Worm (Caenorhabditis elegans): Measurements from ENCODE around the gene mon-2.

The mon-2 gene

DNA sequence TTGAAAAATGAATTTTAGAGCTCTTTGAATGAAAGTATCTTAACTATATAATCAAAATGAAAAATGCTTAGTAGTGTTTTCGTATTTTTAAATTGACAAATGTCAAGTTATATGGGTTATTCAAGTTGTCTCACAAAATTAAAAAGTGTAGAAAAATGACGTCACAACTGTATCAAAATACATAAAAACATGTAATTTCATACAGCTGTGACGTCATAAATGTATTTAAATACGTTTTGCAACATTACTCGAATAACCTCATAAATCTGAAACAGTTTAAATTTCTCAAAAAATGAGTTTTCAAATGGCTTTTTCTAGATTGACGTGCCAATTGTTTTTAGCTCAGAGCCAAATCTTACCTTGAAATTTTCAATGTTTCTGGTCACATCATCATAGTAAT, 13.2 kb downstream of the mon-2 start:
- TF ChIP-seq flt-1 (GFP tag; IDR thresholded peaks at IDR 0.05) (no peak), B0310.2 (tag; optimal IDR thresholded peaks at IDR 0.05) (no peak), scrt-1 (GFP tag; IDR thresholded peaks at IDR 0.05) (no peak), tra-4 (tag; optimal IDR thresholded peaks at IDR 0.05) (no peak), F13C5.2 (tag; optimal IDR thresholded peaks at IDR 0.05) (no peak), aly-1 (tag; optimal IDR thresholded peaks at IDR 0.05) (no peak), ets-7 (tag; optimal IDR thresholded peaks at IDR 0.05) (no peak), tbx-37 (GFP tag; conservative IDR thresholded peaks at IDR 0.05) (no peak), sea-1 (GFP tag; conservative IDR thresholded peaks at IDR 0.05) (no peak), ceh-13 (GFP tag; optimal IDR thresholded peaks at IDR 0.05) (no peak), ama-1 (optimal IDR thresholded peaks at IDR 0.05) (no peak), pes-1 (GFP tag; IDR thresholded peaks at IDR 0.05) (no peak), hnd-1 (tag; optimal IDR thresholded peaks at IDR 0.05) (no peak), hmbx-1 (tag; optimal IDR thresholded peaks at IDR 0.05) (no peak), ceh-36 (tag; optimal IDR thresholded peaks at IDR 0.05) (no peak), tbx-11 (GFP tag; IDR thresholded peaks at IDR 0.05) (no peak), hmg-4 (GFP tag; optimal IDR thresholded peaks at IDR 0.05) (no peak)

DNA sequence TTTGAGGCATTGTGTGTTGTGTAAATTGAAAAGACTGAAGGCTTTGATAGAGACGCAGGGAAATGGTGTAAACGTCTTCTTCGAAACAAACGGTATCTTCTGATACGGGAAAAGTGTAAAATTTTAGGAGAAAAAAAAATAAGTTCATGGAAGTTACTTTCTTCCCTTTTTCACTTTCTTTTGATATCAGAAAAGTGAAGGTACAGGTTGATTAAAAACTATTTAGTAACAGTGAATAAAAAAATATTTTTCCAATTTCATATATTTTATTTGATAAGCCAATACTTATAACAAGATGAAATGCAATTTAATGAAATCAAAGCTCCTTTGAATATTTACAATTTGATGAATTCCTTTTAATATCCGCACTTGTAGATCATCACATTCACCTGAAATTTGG, 13.8 kb downstream of the mon-2 start, which contains the start of gene col-129:
TSS of gene col-129 (minus strand) at position 101 of the 400 bp plus-strand sequence.
- TF ChIP-seq ama-1 (optimal IDR thresholded peaks at IDR 0.05) = no peak
- no peak for TF ChIP-seq pes-1 (GFP tag; IDR thresholded peaks at IDR 0.05)
- TF ChIP-seq B0310.2 (tag; optimal IDR thresholded peaks at IDR 0.05) = no peak
- no peak for TF ChIP-seq hmg-4 (GFP tag; optimal IDR thresholded peaks at IDR 0.05)
- no peak for TF ChIP-seq ets-7 (tag; optimal IDR thresholded peaks at IDR 0.05)
- TF ChIP-seq aly-1 (tag; optimal IDR thresholded peaks at IDR 0.05) = no peak
- no peak for TF ChIP-seq scrt-1 (GFP tag; IDR thresholded peaks at IDR 0.05)
- TF ChIP-seq tbx-37 (GFP tag; conservative IDR thresholded peaks at IDR 0.05) = no peak

- no peak for TF ChIP-seq hmbx-1 (tag; optimal IDR thresholded peaks at IDR 0.05)
- TF ChIP-seq hmg-4 (GFP tag; optimal IDR thresholded peaks at IDR 0.05) = no peak
- TF ChIP-seq B0310.2 (tag; optimal IDR thresholded peaks at IDR 0.05) = no peak
- no peak for TF ChIP-seq ceh-36 (tag; optimal IDR thresholded peaks at IDR 0.05)
- TF ChIP-seq sea-1 (GFP tag; conservative IDR thresholded peaks at IDR 0.05) = no peak
- no peak for TF ChIP-seq F13C5.2 (tag; optimal IDR thresholded peaks at IDR 0.05)
- TF ChIP-seq tbx-37 (GFP tag; conservative IDR thresholded peaks at IDR 0.05) = no peak
- no peak for TF ChIP-seq tbx-11 (GFP tag; IDR thresholded peaks at IDR 0.05)
- TF ChIP-seq aly-1 (tag; optimal IDR thresholded peaks at IDR 0.05) = no peak
- no peak for TF ChIP-seq ceh-13 (GFP tag; optimal IDR thresholded peaks at IDR 0.05)
- TF ChIP-seq scrt-1 (GFP tag; IDR thresholded peaks at IDR 0.05) = no peak
- no peak for TF ChIP-seq flt-1 (GFP tag; IDR thresholded peaks at IDR 0.05)
- no peak for TF ChIP-seq ama-1 (optimal IDR thresholded peaks at IDR 0.05)
Observed at ce11 chrIV:12111477-12111876, 14.9 kb downstream of the mon-2 start, which contains the start of gene dlc-2. Gene dlc-2 (minus strand): TSS chrIV:12111577.

DNA sequence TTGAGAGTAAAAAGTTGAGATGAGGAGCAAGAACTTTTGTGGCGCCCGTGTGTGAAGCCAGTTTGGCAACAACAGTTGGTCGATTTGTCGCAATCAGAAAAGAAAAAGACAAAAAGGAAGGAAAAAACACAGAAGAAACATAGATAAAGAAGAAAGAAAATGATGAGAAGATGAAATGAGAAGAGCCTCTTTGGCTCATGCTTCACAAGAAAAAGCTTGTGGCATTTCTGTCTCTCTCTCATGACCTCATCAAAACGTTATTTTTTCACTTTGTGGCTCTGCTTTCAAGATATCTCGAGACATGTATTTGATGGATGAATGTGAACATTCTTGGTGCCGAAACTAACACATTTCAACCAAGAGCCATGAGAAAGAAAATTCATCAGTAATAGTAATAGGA, 16.5 kb downstream of the mon-2 start:
- no peak for TF ChIP-seq tra-4 (tag; optimal IDR thresholded peaks at IDR 0.05)
- no peak for TF ChIP-seq tbx-37 (GFP tag; conservative IDR thresholded peaks at IDR 0.05)
- no peak for TF ChIP-seq F13C5.2 (tag; optimal IDR thresholded peaks at IDR 0.05)
- no peak for TF ChIP-seq pes-1 (GFP tag; IDR thresholded peaks at IDR 0.05)
- TF ChIP-seq hmbx-1 (tag; optimal IDR thresholded peaks at IDR 0.05) = no peak
- TF ChIP-seq aly-1 (tag; optimal IDR thresholded peaks at IDR 0.05) = no peak

DNA sequence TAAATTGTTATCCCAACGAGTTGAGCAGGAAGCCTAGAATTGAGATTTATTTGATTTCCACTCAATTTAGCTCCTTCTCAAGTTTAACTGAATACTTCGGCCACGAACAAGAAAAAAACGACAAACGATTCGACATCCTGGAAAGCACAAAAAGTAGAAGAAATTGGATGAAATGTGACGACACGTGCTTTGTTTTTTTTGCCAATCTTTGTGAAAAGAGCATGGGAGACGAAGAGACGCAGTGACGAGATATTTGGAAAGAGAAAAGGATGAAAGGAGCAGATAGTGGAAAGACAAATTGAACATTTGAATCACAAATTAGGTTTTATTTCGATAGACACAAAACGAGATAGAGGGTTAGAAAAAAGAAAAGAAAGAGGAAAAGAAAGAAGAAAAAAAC, 17.9 kb downstream of the mon-2 start:
- TF ChIP-seq hmbx-1 (tag; optimal IDR thresholded peaks at IDR 0.05) (no peak), ama-1 (optimal IDR thresholded peaks at IDR 0.05) (no peak), flt-1 (GFP tag; IDR thresholded peaks at IDR 0.05) (no peak), pes-1 (GFP tag; IDR thresholded peaks at IDR 0.05) (no peak), tra-4 (tag; optimal IDR thresholded peaks at IDR 0.05) (no peak), scrt-1 (GFP tag; IDR thresholded peaks at IDR 0.05) (no peak)

DNA sequence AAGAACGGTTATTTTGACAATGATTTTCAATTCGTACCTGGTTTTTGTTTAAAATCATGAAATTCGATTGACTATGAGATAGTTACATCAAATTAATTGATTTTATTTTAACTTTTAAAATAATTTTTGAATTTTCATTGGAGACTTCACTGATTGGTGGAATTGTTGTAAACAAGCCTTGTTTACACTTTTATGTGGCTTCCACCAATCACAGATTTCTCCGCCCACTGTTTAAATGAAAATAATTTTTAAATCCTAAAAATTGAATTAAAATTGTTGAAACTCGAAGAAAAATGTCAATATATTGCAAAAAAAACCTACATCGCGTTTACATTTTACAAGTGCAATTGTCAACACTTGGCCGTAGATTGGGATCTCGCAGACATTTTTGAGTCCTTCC, 24.0 kb downstream of the mon-2 start:
- TF ChIP-seq sea-1 (GFP tag; conservative IDR thresholded peaks at IDR 0.05) = no peak
- TF ChIP-seq F13C5.2 (tag; optimal IDR thresholded peaks at IDR 0.05) = no peak
- no peak for TF ChIP-seq aly-1 (tag; optimal IDR thresholded peaks at IDR 0.05)
- TF ChIP-seq ceh-13 (GFP tag; optimal IDR thresholded peaks at IDR 0.05) = no peak
- no peak for TF ChIP-seq hnd-1 (tag; optimal IDR thresholded peaks at IDR 0.05)
- no peak for TF ChIP-seq ceh-36 (tag; optimal IDR thresholded peaks at IDR 0.05)
- TF ChIP-seq hmbx-1 (tag; optimal IDR thresholded peaks at IDR 0.05) = no peak
- no peak for TF ChIP-seq tbx-37 (GFP tag; conservative IDR thresholded peaks at IDR 0.05)
- no peak for TF ChIP-seq scrt-1 (GFP tag; IDR thresholded peaks at IDR 0.05)
- no peak for TF ChIP-seq ets-7 (tag; optimal IDR thresholded peaks at IDR 0.05)
- no peak for TF ChIP-seq flt-1 (GFP tag; IDR thresholded peaks at IDR 0.05)

DNA sequence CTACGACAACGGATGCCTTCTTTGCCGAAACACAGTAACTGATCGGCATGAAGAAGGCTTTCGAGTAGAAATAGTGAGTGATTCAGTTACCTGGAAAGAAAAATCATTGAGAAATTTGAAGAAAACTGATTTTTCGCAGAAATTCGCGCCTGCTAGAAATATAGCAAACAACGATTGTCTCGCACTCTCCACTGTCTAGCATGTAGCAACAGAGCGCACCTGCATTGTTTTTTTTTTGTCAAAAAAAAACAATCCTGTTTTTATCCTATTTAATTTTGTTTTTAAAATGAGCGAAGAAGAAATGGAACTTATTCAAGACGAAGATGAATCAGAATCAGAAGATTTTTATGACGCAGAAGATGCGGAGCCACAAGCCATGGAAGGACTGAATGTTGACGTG, 24.5 kb downstream of the mon-2 start, which contains the start of the genes ddb-1 and M18.6:
TSS of gene ddb-1 (minus strand) at position 90 of the 400 bp plus-strand sequence.
TSS of gene M18.6 (plus strand) at position 235 of the 400 bp plus-strand sequence.
- TF ChIP-seq hnd-1 (tag; optimal IDR thresholded peaks at IDR 0.05) (no peak), ets-7 (tag; optimal IDR thresholded peaks at IDR 0.05) (no peak), sea-1 (GFP tag; conservative IDR thresholded peaks at IDR 0.05) (no peak), tbx-11 (GFP tag; IDR thresholded peaks at IDR 0.05) (no peak), ama-1 (optimal IDR thresholded peaks at IDR 0.05) (no peak), hmg-4 (GFP tag; optimal IDR thresholded peaks at IDR 0.05) (no peak), tbx-37 (GFP tag; conservative IDR thresholded peaks at IDR 0.05) (no peak), scrt-1 (GFP tag; IDR thresholded peaks at IDR 0.05) (no peak), aly-1 (tag; optimal IDR thresholded peaks at IDR 0.05) (no peak), B0310.2 (tag; optimal IDR thresholded peaks at IDR 0.05) (no peak), F13C5.2 (tag; optimal IDR thresholded peaks at IDR 0.05) (no peak), flt-1 (GFP tag; IDR thresholded peaks at IDR 0.05) (no peak), pes-1 (GFP tag; IDR thresholded peaks at IDR 0.05) (no peak), tra-4 (tag; optimal IDR thresholded peaks at IDR 0.05) (no peak), hmbx-1 (tag; optimal IDR thresholded peaks at IDR 0.05) (no peak), ceh-36 (tag; optimal IDR thresholded peaks at IDR 0.05) (no peak), ceh-13 (GFP tag; optimal IDR thresholded peaks at IDR 0.05) (no peak)
